Worm (Caenorhabditis elegans): ENCODE data around the gene C09B9.4.
"Not testable (repeated sequence)": the region's sequence is repeated elsewhere in the genome, so short reads cannot be mapped to it uniquely, and the experiment has no call there.

- TF ChIP-seq ztf-29 (GFP tag; IDR thresholded peaks at IDR 0.05); med-1 (GFP tag; optimal IDR thresholded peaks at IDR 0.05; ENCODE audit: insufficient read depth); ref-1 (GFP tag; conservative IDR thresholded peaks at IDR 0.05); tab-1 (GFP tag; IDR thresholded peaks at IDR 0.05); flt-1 (GFP tag; IDR thresholded peaks at IDR 0.05): not testable (repeated sequence)
Measured at ce11 chrIV:5070593-5070992, 37.4 kb upstream of the C09B9.4 start, which contains the start of gene C02B10.6.
